Worm (Caenorhabditis elegans) whole organism, late embryonic: ENCODE measurements around the gene ZK662.2.
A peak's percentile ranks its signal among the peaks of the same experiment; 100 is the strongest.

Source experiments
- C38D4.7 ChIP-seq: fragments of 200-800 bp; sonication (Bioruptor generic); optimal IDR thresholded peaks from 2 replicates; lab custom pipeline; 2018; ENCODE audit warnings: mild to moderate bottlenecking, missing genetic modification characterization, moderate library complexity, missing compliant biosample characterization
- ama-1 ChIP-seq: fragments of 150-350 bp; optimal IDR thresholded peaks from 2 replicates; lab custom pipeline; 2014
- ceh-14 ChIP-seq: sonication (generic microtip); optimal IDR thresholded peaks from 2 replicates; lab custom pipeline; 2016; ENCODE audit warnings: missing genotype, missing genetic modification characterization, missing compliant biosample characterization
- ceh-18 ChIP-seq: sonication (generic microtip); optimal IDR thresholded peaks from 2 replicates; lab custom pipeline; 2016; ENCODE audit warnings: missing genetic modification characterization, missing compliant biosample characterization
- ceh-22 ChIP-seq: sonication (generic microtip); optimal IDR thresholded peaks from 2 replicates; lab custom pipeline; 2017; ENCODE audit warnings: missing biosample characterization, missing genetic modification characterization
- ceh-24 ChIP-seq: sonication (generic microtip); optimal IDR thresholded peaks from 2 replicates; lab custom pipeline; 2016; ENCODE audit warnings: mild to moderate bottlenecking, missing genetic modification characterization, missing compliant biosample characterization
- ceh-31 ChIP-seq: sonication (generic microtip); optimal IDR thresholded peaks from 2 replicates; lab custom pipeline; 2016; ENCODE audit warnings: missing genetic modification characterization, missing compliant biosample characterization
- ceh-34 ChIP-seq: sonication (generic microtip); optimal IDR thresholded peaks from 2 replicates; lab custom pipeline; 2016; ENCODE audit warnings: mild to moderate bottlenecking, missing genetic modification characterization, missing compliant biosample characterization
- ceh-45 ChIP-seq: fragments of 200-800 bp; sonication (Bioruptor generic); IDR thresholded peaks from 2 replicates; pipeline ENCODE4 v1.3.6; 2022; ENCODE audit warnings: missing genetic modification reagents, missing genetic modification characterization, missing compliant biosample characterization
- ceh-48 ChIP-seq: sonication (generic microtip); optimal IDR thresholded peaks from 2 replicates; lab custom pipeline; 2016; ENCODE audit warnings: missing genetic modification characterization, inconsistent platforms, missing compliant biosample characterization
- ceh-6 ChIP-seq: fragments of 200-800 bp; sonication (Bioruptor generic); optimal IDR thresholded peaks from 2 replicates; lab custom pipeline; 2018; ENCODE audit warnings: mild to moderate bottlenecking, missing genetic modification characterization, missing compliant biosample characterization
- ceh-9 ChIP-seq: sonication (generic microtip); optimal IDR thresholded peaks from 2 replicates; lab custom pipeline; 2016; ENCODE audit warnings: mild to moderate bottlenecking, missing genetic modification characterization, inconsistent platforms, missing compliant biosample characterization
- dve-1 ChIP-seq: sonication (generic microtip); optimal IDR thresholded peaks from 2 replicates; lab custom pipeline; 2017; ENCODE audit warnings: antibody characterized with exemption, mild to moderate bottlenecking, missing genetic modification characterization, missing compliant biosample characterization
- elt-4 ChIP-seq: sonication (generic microtip); optimal IDR thresholded peaks from 2 replicates; lab custom pipeline; 2016; ENCODE audit warnings: missing genetic modification characterization, missing compliant biosample characterization
- eyg-1 ChIP-seq: sonication (generic microtip); optimal IDR thresholded peaks from 2 replicates; lab custom pipeline; 2016; ENCODE audit warnings: missing genotype, missing genetic modification characterization, missing compliant biosample characterization
- fax-1 ChIP-seq: sonication (generic microtip); optimal IDR thresholded peaks from 2 replicates; lab custom pipeline; 2016; ENCODE audit warnings: missing genotype, missing genetic modification characterization, missing compliant biosample characterization
- fkh-10 ChIP-seq: fragments of 150-350 bp; optimal IDR thresholded peaks from 2 replicates; lab custom pipeline; 2014; ENCODE audit warnings: missing biosample characterization, missing genetic modification reagents, missing genetic modification characterization
- fkh-6 ChIP-seq: sonication (generic microtip); optimal IDR thresholded peaks from 2 replicates; lab custom pipeline; 2016; ENCODE audit warnings: missing genetic modification characterization, missing compliant biosample characterization
- hlh-13 ChIP-seq: fragments of 200-800 bp; sonication (Bioruptor generic); optimal IDR thresholded peaks from 2 replicates; lab custom pipeline; 2018; ENCODE audit warnings: mild to moderate bottlenecking, missing genetic modification characterization, missing compliant biosample characterization
- hlh-8 ChIP-seq: sonication (generic microtip); optimal IDR thresholded peaks from 2 replicates; lab custom pipeline; 2016; ENCODE audit warnings: missing genotype, missing genetic modification characterization, missing compliant biosample characterization
- lin-11 ChIP-seq: fragments of 200-800 bp; sonication (Bioruptor generic); optimal IDR thresholded peaks from 2 replicates; lab custom pipeline; 2018; ENCODE audit warnings: mild to moderate bottlenecking, missing genetic modification characterization, missing compliant biosample characterization
- nfya-1 ChIP-seq: sonication (generic microtip); optimal IDR thresholded peaks from 2 replicates; lab custom pipeline; 2017; ENCODE audit warnings: missing genetic modification characterization, mild to moderate bottlenecking, missing compliant biosample characterization, antibody characterized with exemption, moderate library complexity
- npax-4 ChIP-seq: sonication (generic microtip); optimal IDR thresholded peaks from 2 replicates; lab custom pipeline; 2016; ENCODE audit warnings: missing genetic modification characterization, missing compliant biosample characterization
- pat-9 ChIP-seq: fragments of 200-800 bp; sonication (Bioruptor generic); optimal IDR thresholded peaks from 2 replicates; lab custom pipeline; 2018; ENCODE audit warnings: mild to moderate bottlenecking, missing genetic modification characterization, moderate library complexity, missing compliant biosample characterization
- pax-1 ChIP-seq: fragments of 150-350 bp; optimal IDR thresholded peaks from 2 replicates; lab custom pipeline; 2014; ENCODE audit warnings: missing biosample characterization, missing genetic modification characterization
- pha-2 ChIP-seq: sonication (generic microtip); optimal IDR thresholded peaks from 2 replicates; lab custom pipeline; 2017; ENCODE audit warnings: mild to moderate bottlenecking, missing genetic modification characterization, missing compliant biosample characterization
- pqm-1 ChIP-seq: sonication (generic microtip); optimal IDR thresholded peaks from 2 replicates; lab custom pipeline; 2016; ENCODE audit warnings: missing genetic modification characterization, missing compliant biosample characterization
- pros-1 ChIP-seq: fragments of 150-350 bp; optimal IDR thresholded peaks from 2 replicates; lab custom pipeline; 2014; ENCODE audit warnings: missing biosample characterization, missing genetic modification reagents, missing genetic modification characterization
- rnt-1 ChIP-seq: sonication (generic microtip); optimal IDR thresholded peaks from 2 replicates; lab custom pipeline; 2016; ENCODE audit warnings: missing genetic modification characterization, missing compliant biosample characterization
- sdc-2 ChIP-seq: sonication (generic microtip); optimal IDR thresholded peaks from 2 replicates; lab custom pipeline; 2016; ENCODE audit warnings: missing genotype, missing genetic modification characterization, missing compliant biosample characterization
- sox-2 ChIP-seq: fragments of 200-800 bp; sonication (Bioruptor generic); IDR thresholded peaks from 2 replicates; pipeline ENCODE4 v1.3.6; 2022; ENCODE audit warnings: missing genetic modification reagents, missing genetic modification characterization, missing compliant biosample characterization
- sox-4 ChIP-seq: sonication (generic microtip); optimal IDR thresholded peaks from 2 replicates; lab custom pipeline; 2017; ENCODE audit warnings: mild to moderate bottlenecking, missing genetic modification characterization, inconsistent platforms, missing compliant biosample characterization
- syd-9 ChIP-seq: sonication (generic microtip); optimal IDR thresholded peaks from 2 replicates; lab custom pipeline; 2016; ENCODE audit warnings: mild to moderate bottlenecking, missing genetic modification characterization, moderate library complexity, missing compliant biosample characterization
- unc-42 ChIP-seq: sonication (generic microtip); optimal IDR thresholded peaks from 2 replicates; lab custom pipeline; 2016; ENCODE audit warnings: missing genotype, missing genetic modification characterization, missing compliant biosample characterization
- unc-55 ChIP-seq: sonication (generic microtip); optimal IDR thresholded peaks from 2 replicates; lab custom pipeline; 2017; ENCODE audit warnings: missing biosample characterization, missing genetic modification reagents, missing genetic modification characterization
- unc-86 ChIP-seq: sonication (generic microtip); optimal IDR thresholded peaks from 2 replicates; lab custom pipeline; 2016; ENCODE audit warnings: missing genetic modification characterization, missing compliant biosample characterization
- zip-5 ChIP-seq: sonication (generic microtip); optimal IDR thresholded peaks from 2 replicates; lab custom pipeline; 2016; ENCODE audit warnings: missing genetic modification characterization, missing compliant biosample characterization

ZK662.2 gene

DNA sequence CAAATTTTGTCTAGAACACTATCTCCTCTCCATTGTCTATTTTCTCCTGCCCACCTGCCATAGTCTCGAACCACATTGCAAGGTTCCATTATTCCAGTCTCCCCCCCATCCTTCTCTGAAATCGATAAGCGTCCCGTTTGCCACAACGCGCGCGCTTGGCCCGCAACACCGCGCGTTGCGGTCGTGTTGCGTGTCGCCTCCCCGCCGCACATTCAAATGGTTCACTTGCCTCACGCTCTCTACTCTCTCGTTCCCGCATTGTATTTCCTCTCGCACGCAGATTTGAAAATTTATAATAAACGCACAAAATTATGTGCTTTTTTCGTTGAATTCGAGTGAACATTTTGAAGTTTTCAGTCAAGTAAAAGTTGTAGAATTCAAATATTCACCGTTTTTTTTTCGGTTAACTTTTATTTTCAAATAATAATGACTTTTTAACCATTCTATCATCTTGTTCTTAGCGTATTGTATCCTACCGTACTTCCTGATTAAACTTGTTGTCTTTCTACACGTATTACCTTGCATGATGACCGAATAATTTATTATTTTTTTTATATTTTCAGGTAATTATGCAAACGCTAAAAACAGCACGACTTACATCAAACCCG is 29.2 kb downstream of the ZK662.2 start, which contains the start of gene lin-15B:
Gene lin-15B (plus strand): TSS at position 558 of the 608 bp plus-strand sequence.
- TF ChIP-seq dve-1 (tag; lab: Kevin White, UChicago) = no peak
- no peak for TF ChIP-seq pat-9
- TF ChIP-seq npax-4 (tag; lab: Kevin White, UChicago) = no peak
- no peak for TF ChIP-seq ceh-18 (tag; lab: Kevin White, UChicago)
- TF ChIP-seq ceh-34 (tag; lab: Kevin White, UChicago) = peak; percentile 7
- TF ChIP-seq pax-1 (tag; lab: Kevin White, UChicago) = no peak
- TF ChIP-seq ceh-48 = no peak
- peak; percentile 16 for TF ChIP-seq syd-9 (tag; lab: Kevin White, UChicago)
- TF ChIP-seq sox-2 (GFP tag; lab: Robert Waterston, UW) = no peak
- no peak for TF ChIP-seq pha-2
- no peak for TF ChIP-seq pros-1 (tag; lab: Kevin White, UChicago)
- TF ChIP-seq ceh-6 (GFP tag; lab: Kevin White, UChicago) = no peak
- TF ChIP-seq sdc-2 = peak; percentile 19
- TF ChIP-seq eyg-1 = no peak
- no peak for TF ChIP-seq zip-5 (tag; lab: Kevin White, UChicago)
- no peak for TF ChIP-seq unc-55
- TF ChIP-seq sox-4 = no peak
- TF ChIP-seq elt-4 = no peak
- TF ChIP-seq fkh-10 (GFP tag; lab: Kevin White, UChicago) = no peak
- TF ChIP-seq hlh-8 (tag; lab: Kevin White, UChicago) = no peak
- TF ChIP-seq ceh-31 (tag; lab: Kevin White, UChicago) = peak; percentile 58
- no peak for TF ChIP-seq ceh-22 (tag; lab: Kevin White, UChicago)
- no peak for TF ChIP-seq unc-86
- TF ChIP-seq ama-1 (lab: Kevin White, UChicago) = no peak
- no peak for TF ChIP-seq ceh-9 (tag; lab: Kevin White, UChicago)
- no peak for TF ChIP-seq ceh-45 (GFP tag; lab: Robert Waterston, UW)
- TF ChIP-seq lin-11 (tag; lab: Kevin White, UChicago) = no peak
- TF ChIP-seq unc-42 (tag; lab: Kevin White, UChicago) = no peak
- TF ChIP-seq rnt-1 (tag; lab: Kevin White, UChicago) = peak; percentile 25
- no peak for TF ChIP-seq hlh-13 (GFP tag; lab: Kevin White, UChicago)

DNA sequence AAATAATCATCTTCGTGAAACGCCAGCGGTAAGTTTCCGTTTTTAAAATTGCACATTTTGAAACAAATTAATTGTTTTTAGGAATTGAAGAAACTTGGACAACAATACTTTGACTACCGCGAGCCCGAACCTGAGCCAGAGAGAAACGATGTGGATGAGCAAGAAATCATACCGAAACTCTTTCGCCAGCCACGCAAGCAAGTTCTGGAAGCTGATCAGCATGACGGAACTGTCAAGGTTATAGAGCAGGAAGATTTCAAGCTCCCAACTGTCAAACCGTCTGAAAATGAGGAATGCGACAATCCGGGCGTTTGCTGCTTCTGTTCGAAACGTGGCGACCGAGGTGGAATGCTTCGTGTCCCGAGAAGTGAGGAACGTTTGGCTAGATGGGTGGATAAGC is 33.8 kb downstream of the ZK662.2 start:
- TF ChIP-seq C38D4.7 (GFP tag; lab: Kevin White, UChicago) (no peak), fax-1 (tag; lab: Kevin White, UChicago) (no peak), npax-4 (tag; lab: Kevin White, UChicago) (no peak), ceh-22 (tag; lab: Kevin White, UChicago) (no peak), sox-2 (GFP tag; lab: Robert Waterston, UW) (no peak), hlh-13 (GFP tag; lab: Kevin White, UChicago) (no peak), ceh-24 (tag; lab: Kevin White, UChicago) (no peak)

DNA sequence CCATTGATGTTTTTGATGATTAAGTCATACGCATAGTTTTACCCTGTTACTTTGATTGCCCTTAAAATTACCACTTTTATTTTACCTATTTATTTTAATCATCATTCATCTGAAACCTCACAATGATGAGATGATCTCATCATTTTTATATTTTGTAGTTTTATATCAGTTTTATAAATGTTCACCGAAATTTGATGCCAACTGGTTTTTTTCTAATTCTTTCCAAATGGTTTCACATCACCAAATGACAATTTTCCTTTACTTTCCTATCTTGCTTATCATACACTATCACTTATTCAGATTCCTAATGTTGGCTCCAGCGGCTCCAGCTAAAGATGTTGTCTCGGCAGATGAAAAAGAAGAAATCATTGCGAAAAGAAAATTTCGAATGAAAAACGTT is 35.2 kb downstream of the ZK662.2 start, which contains the start of gene lin-15A:
Gene lin-15A (plus strand): TSS at position 301 of the 400 bp plus-strand sequence.
- TF ChIP-seq fkh-6 (tag; lab: Kevin White, UChicago) = no peak
- no peak for TF ChIP-seq ceh-24 (tag; lab: Kevin White, UChicago)
- no peak for TF ChIP-seq hlh-8 (tag; lab: Kevin White, UChicago)

DNA sequence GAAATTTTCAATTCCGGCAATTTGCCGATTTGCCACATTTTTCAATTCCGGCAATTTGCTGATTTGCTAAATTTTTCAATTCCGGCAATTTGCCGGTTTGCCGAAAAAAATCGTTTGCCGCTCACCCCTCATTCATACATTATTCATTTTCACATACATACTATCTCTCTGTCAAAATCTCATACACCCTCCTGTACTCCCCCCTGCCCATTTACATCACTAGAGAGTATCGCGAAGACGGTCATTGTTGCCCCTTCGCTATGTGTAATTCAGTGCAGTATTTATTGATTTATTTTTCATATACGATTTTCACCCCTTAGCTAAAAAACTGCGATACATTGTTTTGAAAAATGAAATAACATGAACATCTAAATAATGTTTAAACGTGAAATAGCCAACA is 39.9 kb downstream of the ZK662.2 start:
- TF ChIP-seq nfya-1 (peak; percentile 41), sdc-2 (peak; percentile 98), ceh-14 (tag; lab: Kevin White, UChicago) (no peak), ceh-31 (tag; lab: Kevin White, UChicago) (peak; percentile 31), ceh-48 (peak; percentile 63), sox-2 (GFP tag; lab: Robert Waterston, UW) (peak; percentile 16; the same call in 1 of the 2 replicates), dve-1 (tag; lab: Kevin White, UChicago) (peak; percentile 21), pqm-1 (tag; lab: Kevin White, UChicago) (no peak)
